ENCODE assay signal across 5 fruit fly cellular contexts in the genomic region with DNA sequence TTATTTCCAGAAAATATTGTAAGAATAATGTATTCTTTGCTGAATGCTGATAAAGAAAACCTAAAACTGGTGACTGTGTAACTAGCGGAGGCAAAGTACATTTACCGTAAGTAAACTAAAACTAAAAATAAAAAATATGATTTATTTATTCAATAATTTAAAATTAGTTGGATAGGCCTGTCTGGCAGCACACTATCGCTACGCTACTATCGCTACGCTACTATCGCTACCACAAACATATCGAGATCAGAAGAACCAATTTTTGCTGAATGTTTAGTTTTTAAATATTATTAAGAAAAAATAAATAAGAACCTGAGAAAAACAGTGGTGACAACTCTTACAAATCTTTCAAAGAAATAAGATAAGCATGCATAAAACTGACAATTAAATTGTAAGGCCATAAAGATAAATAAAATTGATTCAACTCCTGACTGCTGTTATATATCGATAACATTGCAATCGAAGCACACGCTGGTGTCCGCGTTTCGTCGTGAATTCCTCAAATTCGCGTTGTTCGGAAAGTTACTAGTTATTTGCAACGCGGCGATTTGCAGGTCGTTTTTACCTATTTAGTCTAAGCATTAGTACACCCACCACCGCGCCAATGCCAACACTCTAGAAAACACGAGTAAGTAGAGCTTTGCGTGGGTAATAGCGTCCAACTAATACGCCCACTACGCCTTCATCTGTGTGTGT.
TF ChIP-seq lines count a peak whose summit lies in the region.

TSS of gene Wdr33 (plus strand) at position 438 of the 696 bp plus-strand sequence.

- TF ChIP-seq CTCF in whole organism, embryonic (GFP tag; optimal IDR thresholded peaks at IDR 0.05; lab: Kevin White, UChicago), result no peak

TF ChIP-seq in whole organism, adult, 20 proteins besides CTCF, POLR2A, EP300 and RAD21 (continues in another document):
- TF ChIP-seq CG11617 (GFP tag; optimal IDR thresholded peaks at IDR 0.05; lab: Kevin White, UChicago) (peak; percentile 58), Clk (GFP tag; optimal IDR thresholded peaks at IDR 0.05; lab: Kevin White, UChicago) (no peak), ovo (GFP tag; optimal IDR thresholded peaks at IDR 0.05; lab: Kevin White, UChicago) (peak; percentile 44), cic (GFP tag; optimal IDR thresholded peaks at IDR 0.05; lab: Kevin White, UChicago) (no peak), Crg-1 (GFP tag; optimal IDR thresholded peaks at IDR 0.05; lab: Kevin White, UChicago) (no peak), Mnt (GFP tag; optimal IDR thresholded peaks at IDR 0.05; lab: Kevin White, UChicago) (peak; percentile 52), tj (GFP tag; optimal IDR thresholded peaks at IDR 0.05; lab: Kevin White, UChicago) (peak; percentile 88), toe (GFP tag; optimal IDR thresholded peaks at IDR 0.05; lab: Kevin White, UChicago) (no peak), CG5204 (GFP tag; optimal IDR thresholded peaks at IDR 0.05; lab: Kevin White, UChicago) (peak; percentile 52), CG12768 (GFP tag; optimal IDR thresholded peaks at IDR 0.05; lab: Kevin White, UChicago) (peak; percentile 41), CG7101 (tag; optimal IDR thresholded peaks at IDR 0.05; lab: Kevin White, UChicago) (peak; percentile 37), CG7045 (GFP tag; optimal IDR thresholded peaks at IDR 0.05; lab: Kevin White, UChicago) (peak; percentile 43), CG33017 (tag; optimal IDR thresholded peaks at IDR 0.05; lab: Kevin White, UChicago) (peak; percentile 39), CG1620 (GFP tag; optimal IDR thresholded peaks at IDR 0.05; lab: Kevin White, UChicago) (no peak), bab1 (GFP tag; optimal IDR thresholded peaks at IDR 0.05; lab: Kevin White, UChicago) (no peak), Hr96 (GFP tag; optimal IDR thresholded peaks at IDR 0.05; lab: Kevin White, UChicago) (no peak), CG14711 (tag; optimal IDR thresholded peaks at IDR 0.05; lab: Kevin White, UChicago) (no peak)

TF ChIP-seq in whole organism, embryonic, 481 proteins besides CTCF, POLR2A, EP300 and RAD21 (continues in another document):
- TF ChIP-seq corto (GFP tag; optimal IDR thresholded peaks at IDR 0.05; lab: Kevin White, UChicago) (peak; percentile 45), jing (GFP tag; optimal IDR thresholded peaks at IDR 0.05; lab: Kevin White, UChicago) (no peak), CG10959 (GFP tag; IDR thresholded peaks at IDR 0.05; lab: Robert Waterston, UW) (no peak), CG3838 (GFP tag; optimal IDR thresholded peaks at IDR 0.05; lab: Kevin White, UChicago) (no peak), HmgD (GFP tag; optimal IDR thresholded peaks at IDR 0.05; lab: Kevin White, UChicago) (no peak), sens (GFP tag; lab: Kevin White, UChicago) (peak; percentile 77), gt (GFP tag; IDR thresholded peaks at IDR 0.05; lab: Robert Waterston, UW) (no peak), Aef1 (GFP tag; IDR thresholded peaks at IDR 0.05; lab: Robert Waterston, UW) (no peak), wek (GFP tag; optimal IDR thresholded peaks at IDR 0.05; lab: Kevin White, UChicago) (no peak), disco-r (GFP tag; optimal IDR thresholded peaks at IDR 0.05; lab: Kevin White, UChicago) (no peak), CG5180 (GFP tag; optimal IDR thresholded peaks at IDR 0.05; lab: Kevin White, UChicago) (no peak), cad (GFP tag; optimal IDR thresholded peaks at IDR 0.05; lab: Kevin White, UChicago) (no peak), sna (GFP tag; IDR thresholded peaks at IDR 0.05; lab: Robert Waterston, UW; ENCODE audit: partially characterized antibody) (peak; percentile 79), CG6254 (GFP tag; optimal IDR thresholded peaks at IDR 0.05; lab: Kevin White, UChicago) (no peak), salm (tag; optimal IDR thresholded peaks at IDR 0.05; lab: Kevin White, UChicago) (no peak), ash1 (GFP tag; optimal IDR thresholded peaks at IDR 0.05; lab: Kevin White, UChicago) (no peak), zen2 (GFP tag; IDR thresholded peaks at IDR 0.05; lab: Robert Waterston, UW; ENCODE audit: partially characterized antibody) (peak; percentile 70; the same call in 1 of the 3 replicates)

TF ChIP-seq in whole organism, prepupa, 60 proteins besides CTCF, POLR2A, EP300 and RAD21 (continues in another document):
- peak; percentile 45 for TF ChIP-seq Hr4 (GFP tag; optimal IDR thresholded peaks at IDR 0.05; lab: Kevin White, UChicago)
- no peak for TF ChIP-seq CG1621 (tag; optimal IDR thresholded peaks at IDR 0.05; lab: Kevin White, UChicago)
- TF ChIP-seq CG8319 (GFP tag; optimal IDR thresholded peaks at IDR 0.05; lab: Kevin White, UChicago), result peak; percentile 6
- no peak for TF ChIP-seq dac (GFP tag; optimal IDR thresholded peaks at IDR 0.05; lab: Kevin White, UChicago)
- peak; percentile 4 for TF ChIP-seq Eip75B (GFP tag; optimal IDR thresholded peaks at IDR 0.05; lab: Kevin White, UChicago)
- TF ChIP-seq fd59A (GFP tag; optimal IDR thresholded peaks at IDR 0.05; lab: Kevin White, UChicago), result no peak
- no peak for TF ChIP-seq fd85E (GFP tag; optimal IDR thresholded peaks at IDR 0.05; lab: Kevin White, UChicago)
- TF ChIP-seq Ets96B (tag; optimal IDR thresholded peaks at IDR 0.05; lab: Kevin White, UChicago), result peak; percentile 20
- peak; percentile 24 for TF ChIP-seq lz (GFP tag; optimal IDR thresholded peaks at IDR 0.05; lab: Kevin White, UChicago)
- no peak for TF ChIP-seq Sox14 (GFP tag; optimal IDR thresholded peaks at IDR 0.05; lab: Kevin White, UChicago)
- peak; percentile 60 for TF ChIP-seq CG32006 (GFP tag; optimal IDR thresholded peaks at IDR 0.05; lab: Kevin White, UChicago)
- TF ChIP-seq achi (GFP tag; optimal IDR thresholded peaks at IDR 0.05; lab: Kevin White, UChicago), result peak; percentile 35
- TF ChIP-seq fkh (GFP tag; optimal IDR thresholded peaks at IDR 0.05; lab: Kevin White, UChicago), result peak; percentile 32
- TF ChIP-seq ss (GFP tag; optimal IDR thresholded peaks at IDR 0.05; lab: Kevin White, UChicago), result no peak
- no peak for TF ChIP-seq CG3919 (GFP tag; optimal IDR thresholded peaks at IDR 0.05; lab: Kevin White, UChicago)
- TF ChIP-seq Blimp-1 (GFP tag; optimal IDR thresholded peaks at IDR 0.05; lab: Kevin White, UChicago), result no peak
- TF ChIP-seq CG6163 (GFP tag; IDR thresholded peaks at IDR 0.05; lab: Robert Waterston, UW), result peak; percentile 50; the same call in 2 of the 3 replicates
- no peak for TF ChIP-seq Eip93F (GFP tag; optimal IDR thresholded peaks at IDR 0.05; lab: Kevin White, UChicago)

TF ChIP-seq in whole organism, pupa, 21 proteins besides CTCF, POLR2A, EP300 and RAD21:
- no peak for TF ChIP-seq gl (tag; optimal IDR thresholded peaks at IDR 0.05; lab: Kevin White, UChicago)
- no peak for TF ChIP-seq CG12605 (GFP tag; IDR thresholded peaks at IDR 0.05; lab: Robert Waterston, UW)
- TF ChIP-seq CG4496 (GFP tag; IDR thresholded peaks at IDR 0.05; lab: Robert Waterston, UW), result peak; percentile 47; the same call in 2 of the 3 replicates
- no peak for TF ChIP-seq Pif1B (GFP tag; optimal IDR thresholded peaks at IDR 0.05; lab: Kevin White, UChicago)
- 0 out of 2 replicates have a peak, but pooled peaks have one; percentile 6 for TF ChIP-seq Ets98B (GFP tag; IDR thresholded peaks at IDR 0.05; lab: Robert Waterston, UW)
- no peak for TF ChIP-seq D1 (tag; optimal IDR thresholded peaks at IDR 0.05; lab: Kevin White, UChicago)
- TF ChIP-seq CG8159 (tag; optimal IDR thresholded peaks at IDR 0.05; lab: Kevin White, UChicago), result peak; percentile 37
- TF ChIP-seq CG8301 (tag; optimal IDR thresholded peaks at IDR 0.05; lab: Kevin White, UChicago), result no peak
- TF ChIP-seq fd96Ca (GFP tag; IDR thresholded peaks at IDR 0.05; lab: Robert Waterston, UW), result no peak
- peak; percentile 20 for TF ChIP-seq CG17806 (tag; optimal IDR thresholded peaks at IDR 0.05; lab: Kevin White, UChicago)
- peak; percentile 45 for TF ChIP-seq CG9948 (tag; optimal IDR thresholded peaks at IDR 0.05; lab: Kevin White, UChicago)
- TF ChIP-seq CG34367 (tag; optimal IDR thresholded peaks at IDR 0.05; lab: Kevin White, UChicago), result no peak
- no peak for TF ChIP-seq Pif1A (GFP tag; optimal IDR thresholded peaks at IDR 0.05; lab: Kevin White, UChicago)
- no peak for TF ChIP-seq rn (GFP tag; IDR thresholded peaks at IDR 0.05; lab: Robert Waterston, UW)
- TF ChIP-seq Snoo (tag; optimal IDR thresholded peaks at IDR 0.05; lab: Kevin White, UChicago), result peak; percentile 33
- peak; percentile 22 for TF ChIP-seq CG15710 (tag; optimal IDR thresholded peaks at IDR 0.05; lab: Kevin White, UChicago)
- TF ChIP-seq CG13204 (GFP tag; optimal IDR thresholded peaks at IDR 0.05; lab: Kevin White, UChicago), result no peak
- no peak for TF ChIP-seq CG32121 (GFP tag; IDR thresholded peaks at IDR 0.05; lab: Robert Waterston, UW)

TF ChIP-seq in whole organism, wandering third instar larva, 38 proteins besides CTCF, POLR2A, EP300 and RAD21 (continues in another document):
- no peak for TF ChIP-seq N (GFP tag; optimal IDR thresholded peaks at IDR 0.05; lab: Kevin White, UChicago)
- TF ChIP-seq brk (GFP tag; optimal IDR thresholded peaks at IDR 0.05; lab: Kevin White, UChicago), result no peak
- TF ChIP-seq fru (GFP tag; optimal IDR thresholded peaks at IDR 0.05; lab: Kevin White, UChicago), result peak; percentile 22
- peak; percentile 29 for TF ChIP-seq rgr (GFP tag; optimal IDR thresholded peaks at IDR 0.05; lab: Kevin White, UChicago)
- TF ChIP-seq Vsx2 (GFP tag; optimal IDR thresholded peaks at IDR 0.05; lab: Kevin White, UChicago; ENCODE audit: partially characterized antibody), result no peak
- no peak for TF ChIP-seq tai (GFP tag; optimal IDR thresholded peaks at IDR 0.05; lab: Kevin White, UChicago)
- TF ChIP-seq sage (GFP tag; optimal IDR thresholded peaks at IDR 0.05; lab: Kevin White, UChicago), result no peak
- TF ChIP-seq foxo (GFP tag; optimal IDR thresholded peaks at IDR 0.05; lab: Kevin White, UChicago), result peak in 1 of 2 experiments; percentile 51
- peak; percentile 22 for TF ChIP-seq Sp1 (GFP tag; optimal IDR thresholded peaks at IDR 0.05; lab: Kevin White, UChicago)
- TF ChIP-seq OdsH (GFP tag; optimal IDR thresholded peaks at IDR 0.05; lab: Kevin White, UChicago), result no peak
- no peak for TF ChIP-seq Dfd (GFP tag; optimal IDR thresholded peaks at IDR 0.05; lab: Kevin White, UChicago)
- TF ChIP-seq pan (optimal IDR thresholded peaks at IDR 0.05; lab: Kevin White, UChicago), result no peak
- TF ChIP-seq Abd-B (GFP tag; optimal IDR thresholded peaks at IDR 0.05; lab: Kevin White, UChicago), result no peak
- TF ChIP-seq Hr83 (GFP tag; optimal IDR thresholded peaks at IDR 0.05; lab: Kevin White, UChicago; ENCODE audit: poor library complexity, severe bottlenecking), result peak; percentile 34
- TF ChIP-seq psq (GFP tag; optimal IDR thresholded peaks at IDR 0.05; lab: Kevin White, UChicago), result no peak
- TF ChIP-seq Mio (GFP tag; optimal IDR thresholded peaks at IDR 0.05; lab: Kevin White, UChicago), result no peak
- TF ChIP-seq Myc (optimal IDR thresholded peaks at IDR 0.05; lab: Kevin White, UChicago), result no peak
- TF ChIP-seq HLH106 (tag; optimal IDR thresholded peaks at IDR 0.05; lab: Kevin White, UChicago), result peak; percentile 64
- peak; percentile 45 for TF ChIP-seq woc (GFP tag; optimal IDR thresholded peaks at IDR 0.05; lab: Kevin White, UChicago)
- TF ChIP-seq Dif (GFP tag; optimal IDR thresholded peaks at IDR 0.05; lab: Kevin White, UChicago; ENCODE audit: partially characterized antibody), result no peak
- no peak for TF ChIP-seq dl (GFP tag; optimal IDR thresholded peaks at IDR 0.05; lab: Kevin White, UChicago; ENCODE audit: insufficient read depth in 1 of 2, partially characterized antibody in 2 of 2)
